Worm (Caenorhabditis elegans) whole organism, early embryonic: ENCODE data around the gene W08F4.12.

Experiments
- B0310.2 ChIP-seq: sonication (generic microtip); optimal IDR thresholded peaks from 2 replicates; lab custom pipeline; 2016; ENCODE audit warnings: mild to moderate bottlenecking, missing genetic modification characterization, missing compliant biosample characterization
- F13C5.2 ChIP-seq: sonication (generic microtip); optimal IDR thresholded peaks from 2 replicates; lab custom pipeline; 2017; ENCODE audit warnings: mild to moderate bottlenecking, missing genetic modification characterization, inconsistent platforms, missing compliant biosample characterization
- aly-1 ChIP-seq: sonication (generic microtip); optimal IDR thresholded peaks from 2 replicates; lab custom pipeline; 2016; ENCODE audit warnings: missing genetic modification characterization, missing compliant biosample characterization
- ama-1 ChIP-seq: fragments of 150-350 bp; optimal IDR thresholded peaks from 2 replicates; lab custom pipeline; 2014
- ceh-13 ChIP-seq: fragments of 200-800 bp; sonication (Bioruptor generic); optimal IDR thresholded peaks from 2 replicates; lab custom pipeline; 2018; ENCODE audit warnings: mild to moderate bottlenecking, missing genetic modification characterization, missing compliant biosample characterization
- ceh-36 ChIP-seq: sonication (generic microtip); optimal IDR thresholded peaks from 2 replicates; lab custom pipeline; 2016; ENCODE audit warnings: missing genetic modification characterization, inconsistent platforms, missing compliant biosample characterization
- ets-7 ChIP-seq: sonication (generic microtip); optimal IDR thresholded peaks from 2 replicates; lab custom pipeline; 2016; ENCODE audit warnings: missing genotype, missing genetic modification characterization, missing compliant biosample characterization
- flt-1 ChIP-seq: fragments of 200-800 bp; sonication (Bioruptor generic); IDR thresholded peaks from 2 replicates; pipeline ENCODE4 v1.3.6; 2022; ENCODE audit warnings: missing genetic modification characterization, missing compliant biosample characterization
- hmbx-1 ChIP-seq: sonication (generic microtip); optimal IDR thresholded peaks from 2 replicates; lab custom pipeline; 2016; ENCODE audit warnings: mild to moderate bottlenecking, missing genetic modification characterization, missing compliant biosample characterization
- hmg-4 ChIP-seq: fragments of 200-800 bp; sonication (Bioruptor generic); optimal IDR thresholded peaks from 2 replicates; lab custom pipeline; 2018; ENCODE audit warnings: mild to moderate bottlenecking, missing genetic modification characterization, missing compliant biosample characterization
- hnd-1 ChIP-seq: sonication (generic microtip); optimal IDR thresholded peaks from 2 replicates; lab custom pipeline; 2016; ENCODE audit warnings: missing genetic modification characterization, missing compliant biosample characterization
- pes-1 ChIP-seq: fragments of 200-800 bp; sonication (Bioruptor generic); IDR thresholded peaks from 2 replicates; pipeline ENCODE4 v1.3.6; 2022; ENCODE audit warnings: missing genetic modification reagents, missing genetic modification characterization, missing compliant biosample characterization
- scrt-1 ChIP-seq: fragments of 200-800 bp; sonication (Bioruptor generic); IDR thresholded peaks from 2 replicates; pipeline ENCODE4 v1.3.6; 2022; ENCODE audit warnings: missing genetic modification characterization, missing compliant biosample characterization
- sea-1 ChIP-seq: fragments of 200-800 bp; sonication (Bioruptor generic); conservative IDR thresholded peaks from 2 replicates; pipeline ENCODE4 v1.3.6; 2022; ENCODE audit warnings: missing genetic modification characterization, missing compliant biosample characterization
- tbx-11 ChIP-seq: fragments of 200-800 bp; sonication (Bioruptor generic); IDR thresholded peaks from 2 replicates; pipeline ENCODE4 v1.3.6; 2022; ENCODE audit warnings: missing genetic modification characterization, missing compliant biosample characterization
- tbx-37 ChIP-seq: fragments of 200-800 bp; sonication (Bioruptor generic); conservative IDR thresholded peaks from 2 replicates; pipeline ENCODE4 v1.3.6; 2022; ENCODE audit warnings: missing genetic modification reagents, missing genetic modification characterization, missing compliant biosample characterization
- tra-4 ChIP-seq: sonication (generic microtip); optimal IDR thresholded peaks from 2 replicates; lab custom pipeline; 2017; ENCODE audit warnings: missing genetic modification characterization, missing compliant biosample characterization

Gene W08F4.12

DNA sequence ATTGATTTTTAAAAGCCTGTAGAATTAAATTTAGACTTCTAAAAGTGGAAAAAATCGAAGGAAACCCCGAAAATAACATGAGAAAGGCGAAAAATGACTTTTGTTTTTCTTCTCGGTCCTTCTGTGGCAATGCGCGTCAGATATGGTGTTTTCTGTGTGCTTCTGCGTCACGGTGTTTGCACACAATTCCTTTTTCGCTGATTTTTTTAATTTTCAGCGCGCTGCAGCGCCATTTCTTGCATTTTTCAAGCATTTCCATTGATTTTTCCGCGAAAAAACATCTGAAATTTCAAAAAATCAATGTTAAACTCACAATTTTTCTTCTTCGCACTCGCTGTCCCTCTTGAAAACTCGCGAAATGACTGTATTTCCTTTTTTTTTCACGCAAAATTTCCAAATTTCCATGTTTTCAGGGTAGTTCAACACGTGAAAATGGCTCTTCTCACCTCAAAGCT, 4.0 kb downstream of the W08F4.12 start, which contains the start of the genes cdc-37 and W08F4.3:
Gene cdc-37, minus strand, starts transcription at position 405 of the 455 bp plus-strand sequence.
Gene W08F4.3, plus strand, starts transcription at position 414 of the 455 bp plus-strand sequence.
- no peak for TF ChIP-seq scrt-1 (GFP tag; lab: Robert Waterston, UW)

DNA sequence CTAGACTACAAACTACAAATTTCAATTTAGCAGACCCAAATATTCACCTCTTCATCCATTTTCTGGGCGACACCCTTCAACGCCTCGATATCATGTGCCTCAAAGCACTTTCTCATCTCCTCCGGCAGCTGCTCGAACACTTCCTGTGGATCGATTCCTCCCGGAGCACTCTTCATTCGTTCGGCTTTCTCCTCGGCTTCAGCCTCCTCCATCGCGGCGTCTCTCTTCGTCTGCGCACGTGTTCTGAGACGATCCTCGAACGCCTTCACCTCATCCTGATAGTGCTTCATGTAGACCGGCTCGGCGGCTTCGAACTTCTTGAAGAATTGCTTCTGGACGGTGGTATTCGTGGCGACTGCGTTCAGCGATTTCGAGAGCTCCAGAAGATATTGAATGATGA, 5.4 kb downstream of the W08F4.12 start:
- TF ChIP-seq tbx-11 (GFP tag; lab: Robert Waterston, UW) = no peak
- TF ChIP-seq ceh-13 (GFP tag; lab: Kevin White, UChicago) = no peak
- TF ChIP-seq F13C5.2 (tag; lab: Kevin White, UChicago) = no peak
- TF ChIP-seq pes-1 (GFP tag; lab: Robert Waterston, UW) = no peak
- no peak for TF ChIP-seq tbx-37 (GFP tag; lab: Robert Waterston, UW)
- TF ChIP-seq hmbx-1 (tag; lab: Kevin White, UChicago) = no peak
- TF ChIP-seq aly-1 (tag; lab: Kevin White, UChicago) = no peak
- no peak for TF ChIP-seq ceh-36 (tag; lab: Kevin White, UChicago)
- TF ChIP-seq hnd-1 (tag; lab: Kevin White, UChicago) = no peak
- no peak for TF ChIP-seq flt-1 (GFP tag; lab: Robert Waterston, UW)
- no peak for TF ChIP-seq B0310.2
- TF ChIP-seq hmg-4 = no peak
- no peak for TF ChIP-seq ama-1 (lab: Kevin White, UChicago)
- no peak for TF ChIP-seq scrt-1 (GFP tag; lab: Robert Waterston, UW)
- no peak for TF ChIP-seq tra-4 (tag; lab: Kevin White, UChicago)
- no peak for TF ChIP-seq ets-7 (tag; lab: Kevin White, UChicago)
- no peak for TF ChIP-seq sea-1

DNA sequence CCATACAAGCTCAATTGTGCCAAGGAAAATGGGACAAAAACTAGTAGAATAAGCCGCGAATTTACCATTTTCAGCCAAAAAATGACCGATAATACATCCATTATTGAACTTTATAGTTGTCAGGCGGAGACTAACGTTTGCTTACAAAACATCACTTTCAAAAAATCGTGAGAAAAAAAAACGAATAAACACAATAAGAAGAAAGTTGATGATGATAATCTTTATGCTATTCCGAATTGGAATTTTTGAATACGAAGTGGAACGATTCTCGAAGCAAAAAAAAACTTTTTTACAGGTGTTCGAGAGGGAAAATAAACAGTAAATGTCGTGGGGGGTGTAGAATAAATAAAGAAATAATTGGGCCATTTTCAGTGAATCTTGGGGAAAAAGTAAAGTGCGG, 6.6 kb downstream of the W08F4.12 start, which contains the start of gene W08F4.7:
Gene W08F4.7, minus strand, starts transcription at position 101 of the 400 bp plus-strand sequence.
- no peak for TF ChIP-seq ets-7 (tag; lab: Kevin White, UChicago)
- no peak for TF ChIP-seq F13C5.2 (tag; lab: Kevin White, UChicago)
- TF ChIP-seq ama-1 (lab: Kevin White, UChicago) = no peak
- TF ChIP-seq tra-4 (tag; lab: Kevin White, UChicago) = no peak
- no peak for TF ChIP-seq hmg-4
- no peak for TF ChIP-seq sea-1
- TF ChIP-seq B0310.2 = no peak
- TF ChIP-seq tbx-37 (GFP tag; lab: Robert Waterston, UW) = no peak
- no peak for TF ChIP-seq hmbx-1 (tag; lab: Kevin White, UChicago)
- TF ChIP-seq ceh-36 (tag; lab: Kevin White, UChicago) = no peak
- TF ChIP-seq hnd-1 (tag; lab: Kevin White, UChicago) = no peak

DNA sequence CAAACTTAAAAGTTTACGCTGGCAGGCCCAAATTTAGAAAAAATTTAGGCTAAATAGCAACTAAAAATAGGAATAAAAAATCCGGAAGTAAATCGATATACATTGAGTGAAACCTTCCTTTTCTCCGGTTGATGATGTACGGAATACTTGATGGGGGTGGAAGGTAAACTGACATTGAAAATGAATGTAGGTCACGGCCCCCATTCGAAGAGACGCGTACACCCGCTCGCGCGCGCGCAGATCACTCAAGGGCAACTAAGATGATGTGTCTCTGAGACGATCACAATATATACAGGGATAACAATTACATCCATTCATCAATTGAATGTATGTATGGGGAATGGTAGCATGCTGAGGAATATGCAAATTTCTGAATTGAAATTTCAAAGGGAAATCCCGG, 10.2 kb downstream of the W08F4.12 start:
- TF ChIP-seq ceh-13 (GFP tag; lab: Kevin White, UChicago) = no peak
- TF ChIP-seq hnd-1 (tag; lab: Kevin White, UChicago) = no peak
- TF ChIP-seq tra-4 (tag; lab: Kevin White, UChicago) = no peak
- TF ChIP-seq aly-1 (tag; lab: Kevin White, UChicago) = no peak
- TF ChIP-seq tbx-37 (GFP tag; lab: Robert Waterston, UW) = no peak
- no peak for TF ChIP-seq ceh-36 (tag; lab: Kevin White, UChicago)
- no peak for TF ChIP-seq ama-1 (lab: Kevin White, UChicago)
- no peak for TF ChIP-seq scrt-1 (GFP tag; lab: Robert Waterston, UW)
- TF ChIP-seq hmg-4 = no peak
- TF ChIP-seq tbx-11 (GFP tag; lab: Robert Waterston, UW) = no peak
- no peak for TF ChIP-seq B0310.2
- TF ChIP-seq F13C5.2 (tag; lab: Kevin White, UChicago) = no peak
- TF ChIP-seq pes-1 (GFP tag; lab: Robert Waterston, UW) = no peak
- TF ChIP-seq hmbx-1 (tag; lab: Kevin White, UChicago) = no peak
- no peak for TF ChIP-seq ets-7 (tag; lab: Kevin White, UChicago)
- no peak for TF ChIP-seq sea-1

DNA sequence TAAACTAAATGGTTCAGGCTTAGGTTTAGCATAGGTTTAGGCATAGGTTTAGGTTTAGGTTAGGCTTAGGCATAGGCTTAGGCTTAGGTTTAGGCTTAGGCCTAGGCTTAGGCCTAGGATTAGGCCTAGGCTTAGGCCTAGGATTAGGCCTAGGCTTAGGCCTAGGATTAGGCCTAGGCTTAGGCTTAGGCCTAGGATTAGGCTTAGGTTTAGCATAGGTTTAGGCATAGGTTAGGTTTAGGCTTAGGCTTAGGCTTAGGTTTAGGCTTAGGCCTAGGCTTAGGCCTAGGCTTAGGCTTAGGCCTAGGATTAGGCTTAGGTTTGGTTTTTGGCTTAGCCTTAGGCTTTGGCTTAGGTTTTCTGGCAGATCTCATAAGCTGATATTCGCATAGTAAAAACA, 10.6 kb downstream of the W08F4.12 start:
- TF ChIP-seq pes-1 (GFP tag; lab: Robert Waterston, UW) (peak; percentile 37; the same call in 1 of the 2 replicates), ceh-36 (tag; lab: Kevin White, UChicago) (peak; percentile 88)

DNA sequence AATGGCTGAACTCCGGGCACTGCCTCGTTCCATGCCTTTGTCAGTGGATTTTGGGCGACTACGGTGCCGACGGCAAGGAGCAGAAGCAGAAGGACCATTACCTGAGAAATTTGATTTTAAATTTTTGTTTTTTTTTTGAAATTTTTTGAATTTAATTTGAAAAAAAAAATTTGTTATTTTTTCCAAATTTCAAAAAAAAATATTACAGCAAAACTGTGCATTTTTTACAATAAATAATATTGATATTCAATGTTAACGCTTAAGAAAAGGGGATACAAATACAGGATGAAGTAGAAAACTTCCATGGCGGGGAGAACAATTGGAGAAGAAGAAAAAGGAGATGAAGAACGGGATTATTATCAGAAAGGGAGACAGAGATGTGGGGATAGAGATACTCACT, 12.2 kb downstream of the W08F4.12 start, which contains the start of gene mlt-8:
Gene mlt-8, minus strand, starts transcription at position 101 of the 400 bp plus-strand sequence.
- TF ChIP-seq flt-1 (GFP tag; lab: Robert Waterston, UW) (no peak), scrt-1 (GFP tag; lab: Robert Waterston, UW) (no peak), tbx-11 (GFP tag; lab: Robert Waterston, UW) (no peak), tra-4 (tag; lab: Kevin White, UChicago) (no peak), sea-1 (no peak), hnd-1 (tag; lab: Kevin White, UChicago) (no peak), hmg-4 (no peak), F13C5.2 (tag; lab: Kevin White, UChicago) (no peak), pes-1 (GFP tag; lab: Robert Waterston, UW) (no peak), ceh-36 (tag; lab: Kevin White, UChicago) (no peak), hmbx-1 (tag; lab: Kevin White, UChicago) (no peak)

DNA sequence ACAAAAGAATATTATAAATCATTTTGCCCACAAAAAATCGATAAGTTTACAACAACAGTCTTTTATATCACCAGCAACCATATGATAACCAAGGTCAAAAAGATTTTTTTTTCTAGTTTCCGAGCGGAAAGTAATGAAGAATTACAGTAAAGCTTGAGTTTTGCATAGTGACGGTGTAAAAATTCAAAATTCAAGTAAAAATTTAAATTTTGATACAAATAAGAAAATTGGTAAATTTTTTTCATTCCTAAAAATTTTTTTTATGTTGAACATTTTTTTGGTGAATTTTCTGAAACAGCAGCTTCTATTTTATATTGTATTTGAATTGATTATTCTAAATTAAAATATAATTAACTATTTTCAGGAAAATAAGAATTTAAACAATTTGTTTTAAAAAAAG, 15.4 kb downstream of the W08F4.12 start, which contains the start of gene W08F4.5:
Gene W08F4.5, minus strand, starts transcription at position 101 of the 400 bp plus-strand sequence.
- TF ChIP-seq ets-7 (tag; lab: Kevin White, UChicago) (no peak), ceh-36 (tag; lab: Kevin White, UChicago) (no peak), hmbx-1 (tag; lab: Kevin White, UChicago) (no peak), hnd-1 (tag; lab: Kevin White, UChicago) (no peak), aly-1 (tag; lab: Kevin White, UChicago) (no peak), scrt-1 (GFP tag; lab: Robert Waterston, UW) (no peak), flt-1 (GFP tag; lab: Robert Waterston, UW) (no peak), F13C5.2 (tag; lab: Kevin White, UChicago) (no peak), hmg-4 (no peak), ama-1 (lab: Kevin White, UChicago) (no peak), ceh-13 (GFP tag; lab: Kevin White, UChicago) (no peak), tra-4 (tag; lab: Kevin White, UChicago) (no peak), B0310.2 (no peak), pes-1 (GFP tag; lab: Robert Waterston, UW) (no peak), tbx-11 (GFP tag; lab: Robert Waterston, UW) (no peak)
